Worm (Caenorhabditis elegans) whole organism, L3 larva: ENCODE measurements around the gene fbxc-36.

Experiments
- nhr-237 ChIP-seq: fragments of 150-350 bp; optimal IDR thresholded peaks from 2 replicates; lab custom pipeline; 2014; ENCODE audit warnings: missing biosample characterization, missing genetic modification characterization
- zag-1 ChIP-seq: fragments of 150-350 bp; optimal IDR thresholded peaks from 2 replicates; lab custom pipeline; 2014; ENCODE audit warnings: missing biosample characterization, missing genetic modification characterization
- ztf-11 ChIP-seq: fragments of 150-350 bp; optimal IDR thresholded peaks from 2 replicates; lab custom pipeline; 2014; ENCODE audit warnings: missing biosample characterization, missing genetic modification characterization
- ztf-4 ChIP-seq: fragments of 150-350 bp; optimal IDR thresholded peaks from 2 replicates; lab custom pipeline; 2014; ENCODE audit warnings: missing biosample characterization, missing genetic modification characterization

ce11 chrII:960218-960617 lies 19.4 kb downstream of the fbxc-36 start, which contains the start of the genes C32B5.18 and C32B5.7:
- TF ChIP-seq nhr-237 (tag; lab: Kevin White, UChicago): no peak
- no peak for TF ChIP-seq zag-1
- TF ChIP-seq ztf-4: no peak
- TF ChIP-seq ztf-11 (tag; lab: Kevin White, UChicago): no peak
